Worm (Caenorhabditis elegans) whole organism, midembryonic: Measurements from ENCODE around the gene K08E5.1.

Experiments used
- T22C8.4 ChIP-seq: fragments of 200-800 bp; sonication (Bioruptor generic); IDR thresholded peaks from 2 replicates; pipeline ENCODE4 v1.3.6; 2022; ENCODE audit warnings: missing genetic modification characterization, missing compliant biosample characterization
- cog-1 ChIP-seq: sonication (generic microtip); optimal IDR thresholded peaks from 2 replicates; lab custom pipeline; 2016; ENCODE audit warnings: missing genetic modification characterization, missing compliant biosample characterization
- flt-1 ChIP-seq: fragments of 200-800 bp; sonication (Bioruptor generic); IDR thresholded peaks from 2 replicates; pipeline ENCODE4 v1.3.6; 2022; ENCODE audit warnings: missing genetic modification characterization, missing compliant biosample characterization
- klf-2 ChIP-seq: fragments of 200-800 bp; sonication (Bioruptor generic); conservative IDR thresholded peaks from 2 replicates; pipeline ENCODE4 v1.3.6; 2022; ENCODE audit warnings: missing genetic modification reagents, missing genetic modification characterization, missing compliant biosample characterization
- ref-1 ChIP-seq: fragments of 200-800 bp; sonication (Bioruptor generic); conservative IDR thresholded peaks from 2 replicates; pipeline ENCODE4 v1.3.6; 2022; ENCODE audit warnings: missing genetic modification reagents, missing genetic modification characterization, missing compliant biosample characterization
- tab-1 ChIP-seq: fragments of 200-800 bp; sonication (Bioruptor generic); IDR thresholded peaks from 2 replicates; pipeline ENCODE4 v1.3.6; 2022; ENCODE audit warnings: missing genetic modification characterization, missing compliant biosample characterization
- ztf-23 ChIP-seq: fragments of 200-800 bp; sonication (Bioruptor generic); IDR thresholded peaks from 2 replicates; pipeline ENCODE4 v1.3.6; 2022; ENCODE audit warnings: missing genetic modification reagents, missing genetic modification characterization, missing compliant biosample characterization
- ztf-29 ChIP-seq: fragments of 200-800 bp; sonication (Bioruptor generic); IDR thresholded peaks from 2 replicates; pipeline ENCODE4 v1.3.6; 2022; ENCODE audit warnings: missing genetic modification reagents, missing genetic modification characterization, missing compliant biosample characterization

- TF ChIP-seq klf-2 (GFP tag; lab: Robert Waterston, UW): no peak
- no peak for TF ChIP-seq T22C8.4 (GFP tag; lab: Robert Waterston, UW)
- no peak for TF ChIP-seq cog-1
- TF ChIP-seq ztf-23 (GFP tag; lab: Robert Waterston, UW): no peak
- TF ChIP-seq ztf-29 (GFP tag; lab: Robert Waterston, UW): no peak
- no peak for TF ChIP-seq flt-1 (GFP tag; lab: Robert Waterston, UW)
- TF ChIP-seq ref-1: no peak
- TF ChIP-seq tab-1 (GFP tag; lab: Robert Waterston, UW): no peak
These were observed 33.6 kb downstream of the K08E5.1 start, which contains the start of gene vps-29 for ce11 chrIII:10112958-10113357.
